Worm (Caenorhabditis elegans) whole organism, L1 larva: ENCODE results near the gene C07D10.1.

ENCODE experiments used
- C16A3.4 ChIP-seq: fragments of 150-350 bp; optimal IDR thresholded peaks from 2 replicates; lab custom pipeline; 2014; ENCODE audit warnings: missing biosample characterization, missing genetic modification characterization
- alr-1 ChIP-seq: fragments of 200-800 bp; sonication (Bioruptor generic); optimal IDR thresholded peaks from 2 replicates; lab custom pipeline; 2018; ENCODE audit warnings: borderline replicate concordance, mild to moderate bottlenecking, missing genetic modification characterization, missing compliant biosample characterization
- aly-2 ChIP-seq: fragments of 150-350 bp; optimal IDR thresholded peaks from 2 replicates; lab custom pipeline; 2014; ENCODE audit warnings: missing biosample characterization, missing genetic modification characterization
- ceh-63 ChIP-seq: fragments of 200-800 bp; sonication (Bioruptor generic); optimal IDR thresholded peaks from 2 replicates; lab custom pipeline; 2018; ENCODE audit warnings: mild to moderate bottlenecking, missing genetic modification characterization, missing compliant biosample characterization
- ceh-8 ChIP-seq: fragments of 200-800 bp; sonication (Bioruptor generic); optimal IDR thresholded peaks from 2 replicates; lab custom pipeline; 2018; ENCODE audit warnings: mild to moderate bottlenecking, missing genetic modification characterization, moderate library complexity, missing compliant biosample characterization
- ceh-82 ChIP-seq, 3 experiments: fragments of 150-350 bp in 1 of 3; sonication (generic microtip) in 2 of 3; optimal IDR thresholded peaks; 2 replicates each; lab custom pipeline; 2014 to 2017; ENCODE audit warnings: missing biosample characterization in 3 of 3, missing genetic modification characterization in 3 of 3
- ceh-88 ChIP-seq: fragments of 200-800 bp; sonication (Bioruptor generic); IDR thresholded peaks from 2 replicates; pipeline ENCODE4 v1.3.6; 2022; ENCODE audit warnings: missing genetic modification characterization, missing compliant biosample characterization
- ces-1 ChIP-seq: fragments of 150-350 bp; optimal IDR thresholded peaks from 2 replicates; lab custom pipeline; 2014; ENCODE audit warnings: missing biosample characterization, missing genetic modification reagents, missing genetic modification characterization
- dpl-1 ChIP-seq, 3 experiments: fragments of 150-350 bp in 2 of 3; sonication (generic microtip) in 1 of 3; optimal IDR thresholded peaks; 2 replicates each; lab custom pipeline; 2014 to 2017; ENCODE audit warnings: missing biosample characterization in 3 of 3, missing genetic modification characterization in 3 of 3, missing genetic modification reagents in 3 of 3
- dsc-1 ChIP-seq: sonication (generic microtip); optimal IDR thresholded peaks from 2 replicates; lab custom pipeline; 2016; ENCODE audit warnings: mild to moderate bottlenecking, missing genetic modification characterization, missing compliant biosample characterization
- efl-1 ChIP-seq, 4 experiments: fragments of 150-350 bp; optimal IDR thresholded peaks in 3 of 4; peaks in 1 of 4; 1 replicate in 1 of 4; 2 replicates in 3 of 4; lab custom pipeline; 2014; ENCODE audit warnings: missing biosample characterization in 2 of 4, missing genetic modification characterization in 2 of 4, missing genetic modification reagents in 2 of 4
- efl-3 ChIP-seq: fragments of 200-800 bp; sonication (Bioruptor generic); optimal IDR thresholded peaks from 2 replicates; lab custom pipeline; 2018; ENCODE audit warnings: mild to moderate bottlenecking, missing genetic modification characterization, missing compliant biosample characterization
- egl-13 ChIP-seq: sonication (generic microtip); optimal IDR thresholded peaks from 2 replicates; lab custom pipeline; 2016; ENCODE audit warnings: missing genotype, missing genetic modification reagents, missing genetic modification characterization, missing compliant biosample characterization
- egl-27 ChIP-seq, 2 experiments: fragments of 150-350 bp in 1 of 2; sonication (generic microtip); optimal IDR thresholded peaks; 3 replicates each; lab custom pipeline; 2017 to 2018; ENCODE audit warnings: missing biosample characterization in 2 of 2, missing genetic modification characterization in 2 of 2, missing genetic modification reagents in 2 of 2
- elt-2 ChIP-seq: sonication (generic microtip); optimal IDR thresholded peaks from 2 replicates; lab custom pipeline; 2016; ENCODE audit warnings: missing genetic modification characterization, mild to moderate bottlenecking, inconsistent platforms, missing compliant biosample characterization, missing genetic modification reagents
- ets-5 ChIP-seq: fragments of 200-800 bp; sonication (Bioruptor generic); IDR thresholded peaks from 2 replicates; pipeline ENCODE4 v1.3.6; 2022; ENCODE audit warnings: missing genetic modification characterization, missing compliant biosample characterization
- fkh-10 ChIP-seq: sonication (generic microtip); optimal IDR thresholded peaks from 2 replicates; lab custom pipeline; 2017; ENCODE audit warnings: missing biosample characterization, missing genetic modification reagents, missing genetic modification characterization
- fos-1 ChIP-seq: fragments of 150-350 bp; optimal IDR thresholded peaks from 2 replicates; lab custom pipeline; 2014; ENCODE audit warnings: missing biosample characterization, missing genetic modification characterization
- hlh-17 ChIP-seq: fragments of 200-800 bp; sonication (Bioruptor generic); optimal IDR thresholded peaks from 2 replicates; lab custom pipeline; 2018; ENCODE audit warnings: missing genetic modification characterization, mild to moderate bottlenecking, missing compliant biosample characterization, moderate library complexity, borderline replicate concordance
- lin-14 ChIP-seq: fragments of 200-800 bp; sonication (Bioruptor generic); optimal IDR thresholded peaks from 2 replicates; lab custom pipeline; 2018; ENCODE audit warnings: mild to moderate bottlenecking, missing genetic modification characterization, moderate library complexity, missing compliant biosample characterization
- lin-39 ChIP-seq: fragments of 150-350 bp; optimal IDR thresholded peaks from 2 replicates; lab custom pipeline; 2014; ENCODE audit warnings: missing biosample characterization, missing genetic modification reagents, missing genetic modification characterization
- lir-3 ChIP-seq: sonication (generic microtip); optimal IDR thresholded peaks from 2 replicates; lab custom pipeline; 2016; ENCODE audit warnings: mild to moderate bottlenecking, missing genetic modification characterization, moderate library complexity, missing compliant biosample characterization; ENCODE audit not compliant: poor library complexity
- mdl-1 ChIP-seq, 2 experiments: fragments of 150-350 bp; optimal IDR thresholded peaks; 2 replicates each; lab custom pipeline; 2014 to 2017; ENCODE audit warnings: missing biosample characterization in 2 of 2, missing genetic modification characterization in 2 of 2, inconsistent platforms in 1 of 2
- mef-2 ChIP-seq: fragments of 150-350 bp; optimal IDR thresholded peaks from 2 replicates; lab custom pipeline; 2014; ENCODE audit warnings: missing biosample characterization, missing genetic modification characterization
- mep-1 ChIP-seq: fragments of 150-350 bp; optimal IDR thresholded peaks from 2 replicates; lab custom pipeline; 2014; ENCODE audit warnings: missing biosample characterization, missing genetic modification characterization
- nhr-237 ChIP-seq: fragments of 150-350 bp; optimal IDR thresholded peaks from 2 replicates; lab custom pipeline; 2014; ENCODE audit warnings: missing biosample characterization, missing genetic modification characterization
- nhr-71 ChIP-seq: sonication (generic microtip); optimal IDR thresholded peaks from 2 replicates; lab custom pipeline; 2016; ENCODE audit warnings: mild to moderate bottlenecking, missing genetic modification characterization, moderate library complexity, missing compliant biosample characterization
- nhr-76 ChIP-seq: sonication (generic microtip); optimal IDR thresholded peaks from 2 replicates; lab custom pipeline; 2017; ENCODE audit warnings: missing biosample characterization, missing genetic modification characterization
- pax-3 ChIP-seq: fragments of 200-800 bp; sonication (Bioruptor generic); optimal IDR thresholded peaks from 2 replicates; lab custom pipeline; 2018; ENCODE audit warnings: mild to moderate bottlenecking, missing genetic modification characterization, moderate library complexity, missing compliant biosample characterization
- rnt-1 ChIP-seq: sonication (generic microtip); optimal IDR thresholded peaks from 2 replicates; lab custom pipeline; 2016; ENCODE audit warnings: mild to moderate bottlenecking, missing genetic modification characterization, moderate library complexity, missing compliant biosample characterization
- skn-1 ChIP-seq: fragments of 150-350 bp; optimal IDR thresholded peaks from 2 replicates; lab custom pipeline; 2014; ENCODE audit warnings: missing biosample characterization, missing genetic modification characterization
- snu-23 ChIP-seq: sonication (generic microtip); optimal IDR thresholded peaks from 2 replicates; lab custom pipeline; 2016; ENCODE audit warnings: missing genetic modification characterization, missing compliant biosample characterization
- sox-4 ChIP-seq: sonication (generic microtip); optimal IDR thresholded peaks from 2 replicates; lab custom pipeline; 2016; ENCODE audit warnings: missing genetic modification characterization, missing compliant biosample characterization
- sptf-1 ChIP-seq: fragments of 150-350 bp; optimal IDR thresholded peaks from 2 replicates; lab custom pipeline; 2014; ENCODE audit warnings: missing biosample characterization, missing genetic modification characterization
- tbx-2 ChIP-seq: sonication (generic microtip); optimal IDR thresholded peaks from 2 replicates; lab custom pipeline; 2016; ENCODE audit warnings: missing genetic modification characterization, missing compliant biosample characterization
- unc-62 ChIP-seq: fragments of 150-350 bp; optimal IDR thresholded peaks from 2 replicates; lab custom pipeline; 2014; ENCODE audit warnings: missing biosample characterization, missing genetic modification reagents, missing genetic modification characterization
- unc-86 ChIP-seq: sonication (generic microtip); optimal IDR thresholded peaks from 2 replicates; lab custom pipeline; 2016; ENCODE audit warnings: missing genetic modification characterization, missing compliant biosample characterization
- unc-98 ChIP-seq: fragments of 200-800 bp; sonication (Bioruptor generic); IDR thresholded peaks from 2 replicates; pipeline ENCODE4 v1.3.6; 2022; ENCODE audit warnings: missing genetic modification characterization, missing compliant biosample characterization
- xbp-1 ChIP-seq: sonication (generic microtip); optimal IDR thresholded peaks from 2 replicates; lab custom pipeline; 2016; ENCODE audit warnings: missing genetic modification characterization, missing compliant biosample characterization
- zag-1 ChIP-seq: fragments of 150-350 bp; optimal IDR thresholded peaks from 2 replicates; lab custom pipeline; 2014; ENCODE audit warnings: missing biosample characterization, missing genetic modification characterization
- ztf-4 ChIP-seq: fragments of 150-350 bp; optimal IDR thresholded peaks from 2 replicates; lab custom pipeline; 2014; ENCODE audit warnings: missing biosample characterization, missing genetic modification characterization

Gene C07D10.1

ce11 chrII:7363990-7364455 is 34.8 kb upstream of the C07D10.1 start, which contains the start of gene msra-1 (continued):
- TF ChIP-seq fos-1, result no peak
- no peak for TF ChIP-seq sptf-1 (tag; lab: Kevin White, UChicago)
- TF ChIP-seq egl-27 (tag; optimal IDR thresholded peaks at IDR 0.05; lab: Kevin White, UChicago), result no peak
- no peak for TF ChIP-seq nhr-237 (tag; lab: Kevin White, UChicago)
- TF ChIP-seq C16A3.4, result no peak
- no peak for TF ChIP-seq egl-13 (tag; lab: Kevin White, UChicago)
- TF ChIP-seq unc-86 (tag; lab: Kevin White, UChicago), result no peak
- TF ChIP-seq aly-2 (tag; lab: Kevin White, UChicago), result no peak
- no peak for TF ChIP-seq tbx-2
- TF ChIP-seq alr-1 (tag; lab: Kevin White, UChicago), result no peak
- TF ChIP-seq rnt-1 (tag; lab: Kevin White, UChicago), result peak; percentile 40
- no peak for TF ChIP-seq efl-3 (GFP tag; lab: Kevin White, UChicago)
- no peak for TF ChIP-seq ces-1 (GFP tag; lab: Kevin White, UChicago)
- no peak for TF ChIP-seq ztf-4 (tag; lab: Kevin White, UChicago)
- TF ChIP-seq lir-3 (tag; lab: Kevin White, UChicago), result peak; percentile 32
- TF ChIP-seq ceh-8 (GFP tag; lab: Kevin White, UChicago), result no peak
- no peak for TF ChIP-seq mdl-1 (tag; optimal IDR thresholded peaks at IDR 0.05; lab: Kevin White, UChicago)
- TF ChIP-seq efl-1 (optimal IDR thresholded peaks at IDR 0.05; lab: Kevin White, UChicago), result peak; percentile 11 to 38
- TF ChIP-seq efl-1 (GFP tag; optimal IDR thresholded peaks at IDR 0.05 in 1 of 2; lab: Kevin White, UChicago), result peak in 1 of 2 experiments; percentile 78
- peak in 2 of 3 experiments; percentile 3 to 10 for TF ChIP-seq dpl-1 (GFP tag; optimal IDR thresholded peaks at IDR 0.05; lab: Kevin White, UChicago)
- no peak for TF ChIP-seq hlh-17 (GFP tag; lab: Kevin White, UChicago)
- TF ChIP-seq unc-98 (GFP tag; lab: Robert Waterston, UW), result no peak
- TF ChIP-seq fkh-10 (GFP tag; lab: Kevin White, UChicago), result no peak
- TF ChIP-seq ceh-63 (GFP tag; lab: Kevin White, UChicago), result no peak
- no peak for TF ChIP-seq ceh-88 (GFP tag; lab: Robert Waterston, UW)
- TF ChIP-seq nhr-76, result no peak
- TF ChIP-seq snu-23, result peak; percentile 48
- TF ChIP-seq ets-5 (GFP tag; lab: Robert Waterston, UW), result no peak
- no peak for TF ChIP-seq zag-1 (tag; lab: Kevin White, UChicago)
- TF ChIP-seq mef-2 (tag; lab: Kevin White, UChicago), result no peak
- TF ChIP-seq elt-2, result peak; percentile 38
- no peak for TF ChIP-seq sox-4
- TF ChIP-seq skn-1 (tag; lab: Kevin White, UChicago), result peak; percentile 98
- peak; percentile 49 for TF ChIP-seq lin-14 (GFP tag; lab: Kevin White, UChicago)
- no peak for TF ChIP-seq dsc-1 (tag; lab: Kevin White, UChicago)
- no peak for TF ChIP-seq pax-3 (tag; lab: Kevin White, UChicago)
- peak; percentile 21 for TF ChIP-seq xbp-1 (tag; lab: Kevin White, UChicago)
- no peak for TF ChIP-seq unc-62 (GFP tag; lab: Kevin White, UChicago)
- TF ChIP-seq mep-1 (tag; lab: Kevin White, UChicago), result peak; percentile 50
- no peak for TF ChIP-seq lin-39 (tag; lab: Kevin White, UChicago)
- TF ChIP-seq, all 84 proteins: peak for 16

ce11 chrII:7368761-7369160 is 30.1 kb upstream of the C07D10.1 start, which contains the start of gene F43E2.6:
F43E2.6 (minus strand) TSS chrII:7368861.
- no peak for TF ChIP-seq zag-1 (tag; lab: Kevin White, UChicago)
- TF ChIP-seq nhr-71 (tag; lab: Kevin White, UChicago), result no peak
- no peak for TF ChIP-seq mef-2 (tag; lab: Kevin White, UChicago)
- TF ChIP-seq ceh-82 (tag; optimal IDR thresholded peaks at IDR 0.05; lab: Kevin White, UChicago), result no peak
